3 fruit fly cellular contexts compared by ENCODE assay signal in genomic region chr3L:15761918-15762317, dm6.
TF ChIP-seq lines count a peak whose summit lies in the region.

No protein-coding gene starts in this region.

TF ChIP-seq in whole organism, prepupa, 60 proteins besides CTCF, POLR2A, EP300 and RAD21:
- TF ChIP-seq Hr38 (GFP tag; optimal IDR thresholded peaks at IDR 0.05; lab: Kevin White, UChicago) (no peak), Smox (GFP tag; optimal IDR thresholded peaks at IDR 0.05; lab: Kevin White, UChicago) (peak; percentile 26), Eip78C (GFP tag; lab: Kevin White, UChicago) (peak; percentile 63), CG32006 (GFP tag; optimal IDR thresholded peaks at IDR 0.05; lab: Kevin White, UChicago) (no peak), esn (GFP tag; optimal IDR thresholded peaks at IDR 0.05; lab: Kevin White, UChicago) (peak; percentile 60), CG6276 (GFP tag; optimal IDR thresholded peaks at IDR 0.05; lab: Kevin White, UChicago) (no peak), Met (GFP tag; optimal IDR thresholded peaks at IDR 0.05; lab: Kevin White, UChicago) (no peak), CG31627 (GFP tag; optimal IDR thresholded peaks at IDR 0.05; lab: Kevin White, UChicago) (peak; percentile 4), topi (GFP tag; optimal IDR thresholded peaks at IDR 0.05; lab: Kevin White, UChicago) (peak; percentile 25), svp (GFP tag; lab: Kevin White, UChicago) (peak; percentile 49), cyc (GFP tag; optimal IDR thresholded peaks at IDR 0.05; lab: Kevin White, UChicago) (peak; percentile 20), fd85E (GFP tag; optimal IDR thresholded peaks at IDR 0.05; lab: Kevin White, UChicago) (no peak), Blimp-1 (GFP tag; optimal IDR thresholded peaks at IDR 0.05; lab: Kevin White, UChicago) (peak; percentile 15), Eip75B (GFP tag; optimal IDR thresholded peaks at IDR 0.05; lab: Kevin White, UChicago) (no peak), CG11294 (GFP tag; IDR thresholded peaks at IDR 0.05; lab: Robert Waterston, UW) (no peak)
TF ChIP-seq in whole organism, prepupa: peak in this region for 8.

TF ChIP-seq in whole organism, pupa, 21 proteins besides CTCF, POLR2A, EP300 and RAD21:
- TF ChIP-seq CG4496 (GFP tag; IDR thresholded peaks at IDR 0.05; lab: Robert Waterston, UW), result no peak
- TF ChIP-seq Pif1A (GFP tag; optimal IDR thresholded peaks at IDR 0.05; lab: Kevin White, UChicago), result no peak
- no peak for TF ChIP-seq D1 (tag; optimal IDR thresholded peaks at IDR 0.05; lab: Kevin White, UChicago)
- TF ChIP-seq EcR (GFP tag; optimal IDR thresholded peaks at IDR 0.05; lab: Kevin White, UChicago), result no peak
- TF ChIP-seq CG17806 (tag; optimal IDR thresholded peaks at IDR 0.05; lab: Kevin White, UChicago), result no peak
- no peak for TF ChIP-seq Ets98B (GFP tag; IDR thresholded peaks at IDR 0.05; lab: Robert Waterston, UW)
- no peak for TF ChIP-seq CG14655 (GFP tag; optimal IDR thresholded peaks at IDR 0.05; lab: Kevin White, UChicago)
- TF ChIP-seq Snoo (tag; optimal IDR thresholded peaks at IDR 0.05; lab: Kevin White, UChicago), result peak; percentile 8
- TF ChIP-seq fd96Ca (GFP tag; IDR thresholded peaks at IDR 0.05; lab: Robert Waterston, UW), result no peak
- TF ChIP-seq CG34367 (tag; optimal IDR thresholded peaks at IDR 0.05; lab: Kevin White, UChicago), result no peak
- TF ChIP-seq CG32121 (GFP tag; IDR thresholded peaks at IDR 0.05; lab: Robert Waterston, UW), result no peak
- no peak for TF ChIP-seq CG9948 (tag; optimal IDR thresholded peaks at IDR 0.05; lab: Kevin White, UChicago)
- no peak for TF ChIP-seq CG12605 (GFP tag; IDR thresholded peaks at IDR 0.05; lab: Robert Waterston, UW)
- no peak for TF ChIP-seq CG8301 (tag; optimal IDR thresholded peaks at IDR 0.05; lab: Kevin White, UChicago)
- TF ChIP-seq CG8159 (tag; optimal IDR thresholded peaks at IDR 0.05; lab: Kevin White, UChicago), result peak; percentile 29
- no peak for TF ChIP-seq CG15710 (tag; optimal IDR thresholded peaks at IDR 0.05; lab: Kevin White, UChicago)

TF ChIP-seq in whole organism, wandering third instar larva, 38 proteins besides CTCF, POLR2A, EP300 and RAD21:
- TF ChIP-seq OdsH (GFP tag; optimal IDR thresholded peaks at IDR 0.05; lab: Kevin White, UChicago) (peak; percentile 25), Jra (GFP tag; optimal IDR thresholded peaks at IDR 0.05; lab: Kevin White, UChicago) (no peak), Myc (optimal IDR thresholded peaks at IDR 0.05; lab: Kevin White, UChicago) (no peak), dmrt93B (GFP tag; optimal IDR thresholded peaks at IDR 0.05; lab: Kevin White, UChicago) (peak; percentile 29), CrebA (GFP tag; optimal IDR thresholded peaks at IDR 0.05; lab: Kevin White, UChicago; ENCODE audit: borderline replicate concordance) (no peak), HLH106 (tag; optimal IDR thresholded peaks at IDR 0.05; lab: Kevin White, UChicago) (peak; percentile 64), usp (GFP tag; optimal IDR thresholded peaks at IDR 0.05; lab: Kevin White, UChicago) (no peak), Dfd (GFP tag; optimal IDR thresholded peaks at IDR 0.05; lab: Kevin White, UChicago) (no peak), Rel (GFP tag; optimal IDR thresholded peaks at IDR 0.05; lab: Kevin White, UChicago) (no peak), Rel (tag; optimal IDR thresholded peaks at IDR 0.05; lab: Kevin White, UChicago) (no peak), ey (GFP tag; optimal IDR thresholded peaks at IDR 0.05; lab: Kevin White, UChicago) (no peak), h (GFP tag; optimal IDR thresholded peaks at IDR 0.05; lab: Kevin White, UChicago) (peak; percentile 21), CG32264 (GFP tag; optimal IDR thresholded peaks at IDR 0.05; lab: Kevin White, UChicago) (no peak), pan (optimal IDR thresholded peaks at IDR 0.05; lab: Kevin White, UChicago) (no peak), Sp1 (GFP tag; optimal IDR thresholded peaks at IDR 0.05; lab: Kevin White, UChicago) (peak; percentile 53), woc (GFP tag; optimal IDR thresholded peaks at IDR 0.05; lab: Kevin White, UChicago) (no peak), CG9705 (GFP tag; optimal IDR thresholded peaks at IDR 0.05; lab: Kevin White, UChicago) (no peak), Vsx2 (GFP tag; optimal IDR thresholded peaks at IDR 0.05; lab: Kevin White, UChicago; ENCODE audit: partially characterized antibody) (no peak), Hr83 (GFP tag; optimal IDR thresholded peaks at IDR 0.05; lab: Kevin White, UChicago; ENCODE audit: poor library complexity, severe bottlenecking) (no peak), Hnf4 (GFP tag; optimal IDR thresholded peaks at IDR 0.05; lab: Kevin White, UChicago) (no peak), psq (GFP tag; optimal IDR thresholded peaks at IDR 0.05; lab: Kevin White, UChicago) (peak; percentile 27), Abd-B (GFP tag; optimal IDR thresholded peaks at IDR 0.05; lab: Kevin White, UChicago) (no peak), Mio (GFP tag; optimal IDR thresholded peaks at IDR 0.05; lab: Kevin White, UChicago) (no peak), sv (GFP tag; optimal IDR thresholded peaks at IDR 0.05; lab: Kevin White, UChicago) (no peak), lola (GFP tag; optimal IDR thresholded peaks at IDR 0.05; lab: Kevin White, UChicago) (no peak), jim (GFP tag; optimal IDR thresholded peaks at IDR 0.05; lab: Kevin White, UChicago) (no peak), foxo (GFP tag; optimal IDR thresholded peaks at IDR 0.05; lab: Kevin White, UChicago) (peak in 1 of 2 experiments; percentile 32), brk (GFP tag; optimal IDR thresholded peaks at IDR 0.05; lab: Kevin White, UChicago) (peak; percentile 4), sage (GFP tag; optimal IDR thresholded peaks at IDR 0.05; lab: Kevin White, UChicago) (no peak), Hr78 (GFP tag; optimal IDR thresholded peaks at IDR 0.05; lab: Kevin White, UChicago) (no peak), N (GFP tag; optimal IDR thresholded peaks at IDR 0.05; lab: Kevin White, UChicago) (no peak)

Comparison
In these comparisons a context has a peak if more than half of its experiments do, and no peak if none do; other contexts are left out.
1. Of the 1 proteins assayed by ChIP-seq in both whole organism, prepupa and whole organism, wandering third instar larva: peak only in whole organism, prepupa: none; only in whole organism, wandering third instar larva: OdsH; in both: none; in neither: 0.